Fruit fly (Drosophila melanogaster) whole organism, adult: ENCODE data around the gene CG12347.

Source experiments
- CG11617 ChIP-seq: fragments of 200-800 bp; sonication (Bioruptor generic); optimal IDR thresholded peaks from 2 replicates; lab custom pipeline; 2017; ENCODE audit warnings: mild to moderate bottlenecking, missing biosample characterization, missing genetic modification reagents, missing genetic modification characterization
- CG12768 ChIP-seq: fragments of 200-800 bp; sonication (Bioruptor generic); optimal IDR thresholded peaks from 2 replicates; lab custom pipeline; 2017; ENCODE audit warnings: missing biosample characterization, missing genetic modification characterization, mild to moderate bottlenecking, moderate library complexity, missing genetic modification reagents
- CG14711 ChIP-seq: fragments of 200-800 bp; sonication (Bioruptor generic); optimal IDR thresholded peaks from 2 replicates; lab custom pipeline; 2018; ENCODE audit warnings: missing biosample characterization, mild to moderate bottlenecking, missing genetic modification characterization, moderate library complexity
- CG1620 ChIP-seq: fragments of 200-800 bp; sonication (Bioruptor generic); optimal IDR thresholded peaks from 2 replicates; lab custom pipeline; 2016; ENCODE audit warnings: missing biosample characterization, missing genetic modification characterization
- CG33017 ChIP-seq: fragments of 200-800 bp; sonication (Bioruptor generic); optimal IDR thresholded peaks from 2 replicates; lab custom pipeline; 2018; ENCODE audit warnings: missing biosample characterization, mild to moderate bottlenecking, missing genetic modification characterization, moderate library complexity
- CG5204 ChIP-seq: fragments of 200-800 bp; sonication (Bioruptor generic); optimal IDR thresholded peaks from 2 replicates; lab custom pipeline; 2016; ENCODE audit warnings: missing biosample characterization, missing genetic modification characterization
- CG7045 ChIP-seq: fragments of 200-800 bp; sonication (Bioruptor generic); optimal IDR thresholded peaks from 2 replicates; lab custom pipeline; 2017; ENCODE audit warnings: missing biosample characterization, mild to moderate bottlenecking, missing genetic modification characterization
- CG7101 ChIP-seq: fragments of 200-800 bp; sonication (Bioruptor generic); optimal IDR thresholded peaks from 2 replicates; lab custom pipeline; 2018; ENCODE audit warnings: missing biosample characterization, mild to moderate bottlenecking, missing genetic modification characterization, moderate library complexity
- Clk ChIP-seq: fragments of 200-800 bp; sonication (Bioruptor generic); optimal IDR thresholded peaks from 2 replicates; lab custom pipeline; 2017; ENCODE audit warnings: missing biosample characterization, missing genetic modification characterization
- Crg-1 ChIP-seq: fragments of 200-800 bp; sonication (Bioruptor generic); optimal IDR thresholded peaks from 2 replicates; lab custom pipeline; 2016; ENCODE audit warnings: missing biosample characterization, missing genetic modification characterization
- Hr96 ChIP-seq: fragments of 200-800 bp; sonication (Bioruptor generic); optimal IDR thresholded peaks from 2 replicates; lab custom pipeline; 2016; ENCODE audit warnings: missing biosample characterization, missing genetic modification characterization
- Mnt ChIP-seq: fragments of 200-800 bp; sonication (Bioruptor generic); optimal IDR thresholded peaks from 2 replicates; lab custom pipeline; 2016; ENCODE audit warnings: missing biosample characterization, mild to moderate bottlenecking, missing genetic modification characterization
- bab1 ChIP-seq: fragments of 200-800 bp; sonication (Bioruptor generic); optimal IDR thresholded peaks from 3 replicates; lab custom pipeline; 2019; ENCODE audit warnings: missing biosample characterization, mild to moderate bottlenecking, missing genetic modification characterization, moderate library complexity
- cic ChIP-seq: fragments of 200-800 bp; sonication (Bioruptor generic); optimal IDR thresholded peaks from 2 replicates; lab custom pipeline; 2017; ENCODE audit warnings: missing biosample characterization, mild to moderate bottlenecking, missing genetic modification characterization, moderate library complexity
- kay ChIP-seq: fragments of 200-800 bp; sonication (Bioruptor generic); peaks from one replicate; lab custom pipeline; 2016; ENCODE audit warnings: missing biosample characterization, missing genetic modification characterization, borderline replicate concordance
- ovo ChIP-seq: fragments of 200-800 bp; sonication (Bioruptor generic); optimal IDR thresholded peaks from 2 replicates; lab custom pipeline; 2016; ENCODE audit warnings: missing biosample characterization, missing genetic modification characterization
- pad ChIP-seq: fragments of 200-800 bp; sonication (Bioruptor generic); optimal IDR thresholded peaks from 3 replicates; lab custom pipeline; 2017; ENCODE audit warnings: missing biosample characterization, missing genetic modification characterization, mild to moderate bottlenecking, moderate library complexity, missing genetic modification reagents
- tj ChIP-seq: fragments of 200-800 bp; sonication (Bioruptor generic); optimal IDR thresholded peaks from 3 replicates; lab custom pipeline; 2017; ENCODE audit warnings: missing biosample characterization, mild to moderate bottlenecking, missing genetic modification characterization, moderate library complexity
- toe ChIP-seq: fragments of 200-800 bp; sonication (Bioruptor generic); optimal IDR thresholded peaks from 2 replicates; lab custom pipeline; 2016; ENCODE audit warnings: missing biosample characterization, missing genetic modification characterization

Gene CG12347

DNA sequence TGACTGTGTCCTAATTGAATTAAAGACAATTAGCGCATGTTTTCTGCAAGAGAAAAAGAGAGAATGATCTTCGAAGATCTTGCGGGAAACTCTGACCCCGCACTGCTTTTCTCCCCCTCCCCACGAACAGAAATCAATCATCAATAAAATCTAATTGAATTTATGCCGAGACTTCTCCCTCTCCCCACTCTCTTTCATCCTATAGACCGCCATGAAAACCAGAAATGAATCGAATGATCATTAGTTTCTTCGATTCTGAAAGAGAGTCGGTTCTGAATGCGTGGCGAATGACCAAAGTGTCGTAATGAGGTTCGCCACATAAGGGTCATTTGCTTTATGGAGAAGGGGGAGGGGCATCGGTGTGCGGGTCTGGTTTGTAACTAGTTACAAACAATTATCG, 44.2 kb downstream of the CG12347 start:
- no peak for TF ChIP-seq CG7045 (GFP tag; lab: Kevin White, UChicago)
- TF ChIP-seq pad (GFP tag; lab: Kevin White, UChicago), result no peak
- TF ChIP-seq Mnt (GFP tag; lab: Kevin White, UChicago), result no peak
- TF ChIP-seq CG1620 (GFP tag; lab: Kevin White, UChicago), result no peak
- TF ChIP-seq CG5204 (GFP tag; lab: Kevin White, UChicago), result no peak
- no peak for TF ChIP-seq CG14711 (tag; lab: Kevin White, UChicago)
- TF ChIP-seq CG12768 (GFP tag; lab: Kevin White, UChicago), result no peak
- TF ChIP-seq Hr96 (GFP tag; lab: Kevin White, UChicago), result no peak
- TF ChIP-seq cic, result no peak
- TF ChIP-seq toe (GFP tag; lab: Kevin White, UChicago), result no peak
- no peak for TF ChIP-seq CG33017
- no peak for TF ChIP-seq Crg-1 (GFP tag; lab: Kevin White, UChicago)

DNA sequence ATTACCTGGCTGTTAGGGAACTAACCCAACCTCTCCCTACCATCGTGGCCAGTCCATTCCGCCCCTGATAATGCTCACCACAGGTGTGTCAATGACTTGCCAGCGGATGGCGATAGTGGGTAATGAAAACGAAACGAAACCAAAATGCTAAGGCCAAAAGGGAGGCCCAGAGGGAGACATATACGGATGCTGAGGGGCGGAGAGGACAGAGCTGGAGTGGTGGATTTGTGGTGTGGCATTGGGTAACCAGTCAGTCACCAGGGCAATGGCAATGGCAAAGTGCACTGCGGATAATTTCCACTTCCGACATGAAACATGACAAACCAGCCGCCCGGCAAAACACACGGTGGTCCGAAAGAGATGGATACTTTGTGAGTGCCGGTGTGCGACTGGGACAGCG, 45.0 kb downstream of the CG12347 start:
- TF ChIP-seq Clk (no peak), CG11617 (GFP tag; lab: Kevin White, UChicago) (no peak), Hr96 (GFP tag; lab: Kevin White, UChicago) (no peak), toe (GFP tag; lab: Kevin White, UChicago) (no peak), ovo (GFP tag; lab: Kevin White, UChicago) (no peak), CG7101 (tag; lab: Kevin White, UChicago) (no peak), CG14711 (tag; lab: Kevin White, UChicago) (no peak), CG12768 (GFP tag; lab: Kevin White, UChicago) (no peak), CG5204 (GFP tag; lab: Kevin White, UChicago) (no peak), Crg-1 (GFP tag; lab: Kevin White, UChicago) (no peak), pad (GFP tag; lab: Kevin White, UChicago) (no peak), tj (GFP tag; lab: Kevin White, UChicago) (no peak)

DNA sequence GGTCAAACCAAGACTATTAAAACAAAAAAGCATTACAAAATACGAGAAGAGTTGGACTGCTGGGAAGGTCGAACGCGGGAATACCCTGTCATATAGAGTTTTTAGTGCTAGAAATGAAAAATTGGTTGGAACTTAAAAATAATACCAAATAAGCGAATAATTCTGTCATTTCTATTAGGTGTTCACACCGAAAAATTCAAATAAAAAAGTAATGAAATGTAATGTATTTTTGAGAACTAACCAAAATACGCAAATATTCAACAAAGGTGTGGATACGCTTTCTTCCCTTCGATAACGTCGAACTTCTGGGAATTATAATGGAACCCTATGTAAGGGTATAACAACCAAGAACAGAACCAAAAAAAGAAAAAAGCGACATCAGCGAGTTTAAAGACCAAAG, 45.5 kb downstream of the CG12347 start:
- TF ChIP-seq tj (GFP tag; lab: Kevin White, UChicago), result peak; percentile 29
- TF ChIP-seq Clk, result no peak

DNA sequence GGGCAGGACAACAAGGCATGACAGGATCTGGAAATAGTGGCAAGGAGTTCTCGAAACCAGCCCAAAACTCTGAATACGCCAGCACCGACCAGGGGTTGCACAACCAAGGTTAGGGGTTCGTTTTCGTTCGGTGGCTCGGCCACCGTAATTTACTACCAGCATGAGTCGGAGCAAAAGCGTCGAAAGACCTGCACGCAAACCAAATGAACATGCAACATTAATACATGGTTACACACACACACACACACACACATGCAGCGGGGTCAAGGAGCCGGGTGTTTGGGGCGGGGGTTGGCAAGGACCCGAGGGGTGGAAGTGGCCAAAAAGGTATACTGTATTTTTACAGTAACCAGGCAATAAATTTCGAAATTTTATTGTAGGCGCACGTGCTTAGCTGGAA, 46.2 kb downstream of the CG12347 start:
- TF ChIP-seq tj (GFP tag; lab: Kevin White, UChicago), result no peak
- no peak for TF ChIP-seq CG33017
- no peak for TF ChIP-seq Clk
- no peak for TF ChIP-seq cic

DNA sequence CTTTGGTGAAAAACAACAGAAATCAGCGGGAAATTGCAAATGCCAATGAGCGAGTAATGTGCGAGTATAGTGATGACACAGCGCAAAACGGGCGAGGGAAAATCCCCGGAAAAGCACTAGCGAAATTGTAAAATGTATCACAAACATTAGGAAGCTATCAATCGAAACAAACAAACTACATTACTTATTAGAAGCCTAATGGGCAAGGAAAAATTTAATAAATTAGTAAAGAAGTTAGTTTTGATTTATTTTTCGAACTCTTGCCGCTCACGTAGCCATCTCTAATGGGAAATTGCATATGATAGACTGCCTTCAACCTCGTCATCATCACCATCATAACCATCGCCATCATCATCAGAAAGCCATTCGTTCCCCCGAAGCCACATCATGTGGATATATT, 47.6 kb downstream of the CG12347 start:
- TF ChIP-seq ovo (GFP tag; lab: Kevin White, UChicago) (no peak), CG1620 (GFP tag; lab: Kevin White, UChicago) (no peak), CG7045 (GFP tag; lab: Kevin White, UChicago) (no peak), CG14711 (tag; lab: Kevin White, UChicago) (no peak), Clk (no peak), bab1 (GFP tag; lab: Kevin White, UChicago) (no peak), Mnt (GFP tag; lab: Kevin White, UChicago) (no peak), kay (GFP tag; lab: Kevin White, UChicago) (no peak), Hr96 (GFP tag; lab: Kevin White, UChicago) (no peak)

DNA sequence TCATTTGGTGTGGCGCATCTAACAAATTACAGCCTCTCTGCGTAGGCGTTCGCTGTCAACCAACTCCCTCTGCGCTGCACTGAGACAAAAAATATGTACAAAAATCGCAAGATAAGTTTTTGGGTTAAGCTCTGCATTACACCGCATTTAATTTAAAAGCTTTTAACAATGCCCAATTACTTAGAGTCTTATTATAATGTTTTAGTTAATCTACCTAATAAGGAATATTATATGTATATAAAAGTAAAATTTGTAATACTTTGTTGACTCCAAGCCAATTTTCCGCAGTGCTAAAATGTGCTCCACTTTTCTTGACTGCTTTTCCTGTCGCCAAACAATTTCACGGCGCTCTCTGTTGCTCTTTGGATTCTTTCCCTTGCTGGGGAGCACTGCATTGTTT, 49.5 kb downstream of the CG12347 start:
- no peak for TF ChIP-seq CG5204 (GFP tag; lab: Kevin White, UChicago)
- TF ChIP-seq Mnt (GFP tag; lab: Kevin White, UChicago), result no peak
- TF ChIP-seq kay (GFP tag; lab: Kevin White, UChicago), result no peak
- TF ChIP-seq Crg-1 (GFP tag; lab: Kevin White, UChicago), result no peak
- no peak for TF ChIP-seq CG7101 (tag; lab: Kevin White, UChicago)
- no peak for TF ChIP-seq CG11617 (GFP tag; lab: Kevin White, UChicago)
- TF ChIP-seq cic, result no peak
- no peak for TF ChIP-seq Clk
- no peak for TF ChIP-seq pad (GFP tag; lab: Kevin White, UChicago)
- TF ChIP-seq CG14711 (tag; lab: Kevin White, UChicago), result no peak
